Worm (Caenorhabditis elegans): ENCODE measurements around the gene tbx-2.

tbx-2 gene

ce11 chrIII:5102616-5103015 lies 33.5 kb downstream of the tbx-2 start, which contains the start of gene F54D8.6:
Gene F54D8.6, plus strand, starts transcription at chrIII:5102985.
- TF ChIP-seq dmd-4 (tag; optimal IDR thresholded peaks at IDR 0.05; ENCODE audit: borderline replicate concordance) (no peak), zip-5 (tag; optimal IDR thresholded peaks at IDR 0.05) (peak; percentile 19), pha-2 (tag; optimal IDR thresholded peaks at IDR 0.05) (peak; percentile 2), pqm-1 (tag; optimal IDR thresholded peaks at IDR 0.05) (no peak), pha-4 (tag; optimal IDR thresholded peaks at IDR 0.05) (no peak), ceh-2 (tag; optimal IDR thresholded peaks at IDR 0.05) (peak; percentile 45), nfya-1 (tag; optimal IDR thresholded peaks at IDR 0.05) (peak; percentile 1), unc-3 (GFP tag; conservative IDR thresholded peaks at IDR 0.05) (no peak), unc-3 (tag; optimal IDR thresholded peaks at IDR 0.05) (no peak), unc-42 (tag; optimal IDR thresholded peaks at IDR 0.05) (peak; percentile 12), ets-4 (tag; optimal IDR thresholded peaks at IDR 0.05) (peak; percentile 77), fax-1 (tag; optimal IDR thresholded peaks at IDR 0.05) (peak; percentile 4), hlh-8 (tag; optimal IDR thresholded peaks at IDR 0.05) (peak; percentile 6), rnt-1 (tag; optimal IDR thresholded peaks at IDR 0.05) (no peak), unc-55 (GFP tag; optimal IDR thresholded peaks at IDR 0.05) (no peak), ceh-31 (tag; optimal IDR thresholded peaks at IDR 0.05) (peak; percentile 76), tbx-2 (tag; optimal IDR thresholded peaks at IDR 0.05) (peak; percentile 37), ceh-19 (GFP tag; optimal IDR thresholded peaks at IDR 0.05) (peak; percentile 15), sox-4 (tag; optimal IDR thresholded peaks at IDR 0.05) (no peak), F13H6.1 (tag; optimal IDR thresholded peaks at IDR 0.05) (no peak), unc-86 (tag; optimal IDR thresholded peaks at IDR 0.05) (no peak), ceh-48 (tag; optimal IDR thresholded peaks at IDR 0.05) (peak; percentile 71), elt-2 (tag; optimal IDR thresholded peaks at IDR 0.05) (peak; percentile 31)

ce11 chrIII:5099500-5099899 lies 36.6 kb downstream of the tbx-2 start:
- TF ChIP-seq mec-3 (tag; optimal IDR thresholded peaks at IDR 0.05; ENCODE audit: borderline replicate concordance) = no peak
- no peak for TF ChIP-seq hlh-8 (tag; optimal IDR thresholded peaks at IDR 0.05)
- no peak for TF ChIP-seq ttx-3 (tag; optimal IDR thresholded peaks at IDR 0.05)
- no peak for TF ChIP-seq ceh-48 (tag; optimal IDR thresholded peaks at IDR 0.05)

ce11 chrIII:5098740-5099276 lies 37.3 kb downstream of the tbx-2 start:
- TF ChIP-seq hlh-30 (tag; optimal IDR thresholded peaks at IDR 0.05; ENCODE audit: insufficient read depth) = no peak
- no peak for TF ChIP-seq pat-9 (tag; optimal IDR thresholded peaks at IDR 0.05)
- TF ChIP-seq gmeb-2 (tag; optimal IDR thresholded peaks at IDR 0.05) = no peak
- TF ChIP-seq odd-2 (tag; optimal IDR thresholded peaks at IDR 0.05) = no peak
- no peak for TF ChIP-seq tbx-7 (tag; optimal IDR thresholded peaks at IDR 0.05)
- no peak for TF ChIP-seq K02D7.2 (tag; optimal IDR thresholded peaks at IDR 0.05)
- no peak for TF ChIP-seq fax-1 (tag; optimal IDR thresholded peaks at IDR 0.05)
- no peak for TF ChIP-seq K09A11.1 (tag; optimal IDR thresholded peaks at IDR 0.05; ENCODE audit: insufficient read depth)
- TF ChIP-seq ceh-45 (GFP tag; IDR thresholded peaks at IDR 0.05) = no peak
- TF ChIP-seq fkh-10 (GFP tag; optimal IDR thresholded peaks at IDR 0.05) = no peak
- no peak for TF ChIP-seq nfya-1 (tag; optimal IDR thresholded peaks at IDR 0.05)
- no peak for TF ChIP-seq dmd-4 (tag; optimal IDR thresholded peaks at IDR 0.05; ENCODE audit: borderline replicate concordance)
- TF ChIP-seq C38D4.7 (GFP tag; optimal IDR thresholded peaks at IDR 0.05) = no peak
- TF ChIP-seq syd-9 (tag; optimal IDR thresholded peaks at IDR 0.05) = no peak
- no peak for TF ChIP-seq eyg-1 (tag; optimal IDR thresholded peaks at IDR 0.05)

ce11 chrIII:5096741-5097140 lies 39.4 kb downstream of the tbx-2 start:
- TF ChIP-seq sox-2 (GFP tag; IDR thresholded peaks at IDR 0.05) (no peak), nhr-11 (tag; optimal IDR thresholded peaks at IDR 0.05) (no peak), ceh-6 (GFP tag; optimal IDR thresholded peaks at IDR 0.05) (no peak)
